Worm (Caenorhabditis elegans) whole organism, L2 larva: ENCODE results near the gene spp-10.

Source experiments
- C34F6.9 ChIP-seq: fragments of 150-350 bp; optimal IDR thresholded peaks from 2 replicates; lab custom pipeline; 2014; ENCODE audit warnings: missing biosample characterization, missing genetic modification characterization
- F13H6.1 ChIP-seq: sonication (generic microtip); optimal IDR thresholded peaks from 2 replicates; lab custom pipeline; 2016; ENCODE audit warnings: missing genetic modification characterization, missing compliant biosample characterization
- R02D3.7 ChIP-seq: fragments of 150-350 bp; optimal IDR thresholded peaks from 2 replicates; lab custom pipeline; 2014; ENCODE audit warnings: missing biosample characterization, missing genetic modification characterization
- Y55F3AM.14 ChIP-seq: fragments of 200-800 bp; sonication (Bioruptor generic); optimal IDR thresholded peaks from 2 replicates; lab custom pipeline; 2018; ENCODE audit warnings: mild to moderate bottlenecking, missing genetic modification characterization, missing compliant biosample characterization
- alr-1 ChIP-seq: fragments of 150-350 bp; optimal IDR thresholded peaks from 2 replicates; lab custom pipeline; 2014; ENCODE audit warnings: missing biosample characterization, missing genetic modification characterization
- aly-2 ChIP-seq: fragments of 150-350 bp; optimal IDR thresholded peaks from 2 replicates; lab custom pipeline; 2014; ENCODE audit warnings: missing biosample characterization, missing genetic modification characterization
- ama-1 ChIP-seq: fragments of 150-350 bp; optimal IDR thresholded peaks from 2 replicates; lab custom pipeline; 2018; ENCODE audit warnings: inconsistent platforms
- blmp-1 ChIP-seq: sonication (generic microtip); optimal IDR thresholded peaks from 2 replicates; lab custom pipeline; 2017; ENCODE audit warnings: missing genetic modification characterization, mild to moderate bottlenecking, missing compliant biosample characterization, antibody characterized with exemption, moderate library complexity; ENCODE audit not compliant: insufficient read depth
- ceh-16 ChIP-seq: fragments of 150-350 bp; optimal IDR thresholded peaks from 2 replicates; lab custom pipeline; 2014; ENCODE audit warnings: missing biosample characterization, missing genetic modification characterization
- crh-2 ChIP-seq: sonication (generic microtip); optimal IDR thresholded peaks from 2 replicates; lab custom pipeline; 2017; ENCODE audit warnings: missing biosample characterization, missing genetic modification characterization
- dmd-4 ChIP-seq: sonication (generic microtip); optimal IDR thresholded peaks from 2 replicates; lab custom pipeline; 2017; ENCODE audit warnings: missing biosample characterization, missing genetic modification characterization
- egl-27 ChIP-seq: sonication (generic microtip); optimal IDR thresholded peaks from 3 replicates; lab custom pipeline; 2017; ENCODE audit warnings: missing biosample characterization, missing genetic modification reagents, missing genetic modification characterization
- elt-1 ChIP-seq: fragments of 150-350 bp; optimal IDR thresholded peaks from 2 replicates; lab custom pipeline; 2014; ENCODE audit warnings: missing biosample characterization, missing genetic modification characterization
- elt-3 ChIP-seq: sonication (generic microtip); optimal IDR thresholded peaks from 2 replicates; lab custom pipeline; 2017; ENCODE audit warnings: missing biosample characterization, missing genetic modification characterization
- gmeb-1 ChIP-seq: fragments of 150-350 bp; optimal IDR thresholded peaks from 2 replicates; lab custom pipeline; 2014; ENCODE audit warnings: missing biosample characterization, missing genetic modification characterization
- lin-11 ChIP-seq: fragments of 150-350 bp; sonication (generic microtip); optimal IDR thresholded peaks from 2 replicates; lab custom pipeline; 2014; ENCODE audit warnings: missing biosample characterization, missing genetic modification characterization, inconsistent platforms, mixed read lengths
- lin-39 ChIP-seq: fragments of 150-350 bp; optimal IDR thresholded peaks from 2 replicates; lab custom pipeline; 2014; ENCODE audit warnings: missing biosample characterization, missing genetic modification reagents, missing genetic modification characterization
- lsy-2 ChIP-seq, 2 experiments: fragments of 150-350 bp in 1 of 2; sonication (generic microtip) in 1 of 2; optimal IDR thresholded peaks; 2 replicates each; lab custom pipeline; 2014 to 2017; ENCODE audit warnings: missing biosample characterization in 2 of 2, missing genetic modification characterization in 2 of 2
- mab-5 ChIP-seq: fragments of 150-350 bp; optimal IDR thresholded peaks from 2 replicates; lab custom pipeline; 2014; ENCODE audit warnings: missing biosample characterization, missing genetic modification characterization
- mbf-1 ChIP-seq: sonication (generic microtip); optimal IDR thresholded peaks from 2 replicates; lab custom pipeline; 2017; ENCODE audit warnings: missing biosample characterization, missing genetic modification characterization
- mdl-1 ChIP-seq, 2 experiments: fragments of 150-350 bp in 1 of 2; sonication (generic microtip) in 1 of 2; optimal IDR thresholded peaks; 2 replicates each; lab custom pipeline; 2017; ENCODE audit warnings: missing biosample characterization in 2 of 2, missing genetic modification characterization in 2 of 2
- nhr-10 ChIP-seq: sonication (generic microtip); optimal IDR thresholded peaks from 2 replicates; lab custom pipeline; 2017; ENCODE audit warnings: missing biosample characterization, missing genetic modification characterization
- nhr-11 ChIP-seq: fragments of 150-350 bp; optimal IDR thresholded peaks from 2 replicates; lab custom pipeline; 2014; ENCODE audit warnings: missing biosample characterization, missing genetic modification characterization
- nhr-12 ChIP-seq: fragments of 150-350 bp; optimal IDR thresholded peaks from 2 replicates; lab custom pipeline; 2014; ENCODE audit warnings: missing biosample characterization, missing genetic modification characterization
- nhr-21 ChIP-seq: fragments of 150-350 bp; optimal IDR thresholded peaks from 2 replicates; lab custom pipeline; 2014; ENCODE audit warnings: missing biosample characterization, missing genetic modification characterization
- nhr-237 ChIP-seq: fragments of 150-350 bp; optimal IDR thresholded peaks from 2 replicates; lab custom pipeline; 2014; ENCODE audit warnings: missing biosample characterization, missing genetic modification characterization
- nhr-25 ChIP-seq: fragments of 150-350 bp; sonication (generic microtip); optimal IDR thresholded peaks from 3 replicates; lab custom pipeline; 2014; ENCODE audit warnings: missing biosample characterization, missing genetic modification characterization
- nhr-77 ChIP-seq: fragments of 150-350 bp; optimal IDR thresholded peaks from 2 replicates; lab custom pipeline; 2014; ENCODE audit warnings: missing biosample characterization, missing genetic modification characterization
- skn-1 ChIP-seq: sonication (generic microtip); optimal IDR thresholded peaks from 2 replicates; lab custom pipeline; 2017; ENCODE audit warnings: missing biosample characterization, missing genetic modification characterization
- sma-3 ChIP-seq: sonication (generic microtip); optimal IDR thresholded peaks from 2 replicates; lab custom pipeline; 2016; ENCODE audit warnings: missing genetic modification reagents, missing genetic modification characterization, missing compliant biosample characterization
- sma-9 ChIP-seq, 2 experiments: fragments of 150-350 bp in 1 of 2; sonication (generic microtip) in 1 of 2; optimal IDR thresholded peaks; 2 replicates each; lab custom pipeline; 2014 to 2016; ENCODE audit warnings: missing genetic modification characterization in 2 of 2, mild to moderate bottlenecking in 1 of 2, missing biosample characterization in 1 of 2, missing compliant biosample characterization in 1 of 2, missing genetic modification reagents in 1 of 2, moderate library complexity in 1 of 2
- snpc-4 ChIP-seq: fragments of 150-350 bp; optimal IDR thresholded peaks from 2 replicates; lab custom pipeline; 2014; ENCODE audit warnings: missing biosample characterization, missing genetic modification characterization
- unc-39 ChIP-seq: fragments of 150-350 bp; optimal IDR thresholded peaks from 2 replicates; lab custom pipeline; 2014; ENCODE audit warnings: missing biosample characterization, missing genetic modification characterization
- unc-55 ChIP-seq: fragments of 150-350 bp; sonication (generic microtip); optimal IDR thresholded peaks from 3 replicates; lab custom pipeline; 2014; ENCODE audit warnings: missing biosample characterization, missing genetic modification reagents, missing genetic modification characterization
- unc-62 ChIP-seq: fragments of 150-350 bp; optimal IDR thresholded peaks from 2 replicates; lab custom pipeline; 2014; ENCODE audit warnings: missing biosample characterization, missing genetic modification reagents, missing genetic modification characterization
- zag-1 ChIP-seq: fragments of 150-350 bp; optimal IDR thresholded peaks from 2 replicates; lab custom pipeline; 2014; ENCODE audit warnings: missing biosample characterization, missing genetic modification characterization
- ztf-11 ChIP-seq: sonication (generic microtip); optimal IDR thresholded peaks from 2 replicates; lab custom pipeline; 2017; ENCODE audit warnings: missing biosample characterization, missing genetic modification characterization

Gene spp-10

ce11 chrIV:8488043-8488442, 11.1 kb downstream of the spp-10 start:
- no peak for TF ChIP-seq elt-3
- no peak for TF ChIP-seq ceh-16 (tag; lab: Kevin White, UChicago)
- TF ChIP-seq elt-1 (tag; lab: Kevin White, UChicago), result no peak
- TF ChIP-seq ama-1 (lab: Kevin White, UChicago), result no peak
- no peak for TF ChIP-seq egl-27 (tag; lab: Kevin White, UChicago)
- TF ChIP-seq mdl-1 (tag; optimal IDR thresholded peaks at IDR 0.05; lab: Kevin White, UChicago), result no peak
- no peak for TF ChIP-seq R02D3.7 (tag; lab: Kevin White, UChicago)
- TF ChIP-seq snpc-4 (tag; lab: Kevin White, UChicago), result no peak
- TF ChIP-seq crh-2, result no peak
- TF ChIP-seq C34F6.9 (tag; lab: Kevin White, UChicago), result no peak
- no peak for TF ChIP-seq unc-55 (GFP tag; lab: Kevin White, UChicago)

- TF ChIP-seq ceh-16 (tag; lab: Kevin White, UChicago) (no peak), nhr-12 (no peak), sma-9 (GFP tag; optimal IDR thresholded peaks at IDR 0.05; lab: Kevin White, UChicago) (no peak), sma-9 (tag; optimal IDR thresholded peaks at IDR 0.05; lab: Kevin White, UChicago) (no peak), R02D3.7 (tag; lab: Kevin White, UChicago) (no peak), dmd-4 (tag; lab: Kevin White, UChicago) (no peak), unc-62 (no peak), lin-11 (tag; lab: Kevin White, UChicago) (no peak), nhr-25 (tag; lab: Kevin White, UChicago) (no peak), ztf-11 (no peak), nhr-237 (tag; lab: Kevin White, UChicago) (no peak), lsy-2 (tag; optimal IDR thresholded peaks at IDR 0.05; lab: Kevin White, UChicago) (no peak), C34F6.9 (tag; lab: Kevin White, UChicago) (no peak), alr-1 (tag; lab: Kevin White, UChicago) (no peak), egl-27 (tag; lab: Kevin White, UChicago) (no peak), skn-1 (tag; lab: Kevin White, UChicago) (no peak), elt-1 (tag; lab: Kevin White, UChicago) (no peak)
- TF ChIP-seq, all 48 proteins: peak for 0
These were observed 12.9 kb downstream of the spp-10 start, which contains the start of gene srlf-2 for ce11 chrIV:8489915-8490314. srlf-2 (plus strand) TSS chrIV:8490215.

ce11 chrIV:8492242-8492641, 15.3 kb downstream of the spp-10 start, which contains the start of gene sru-7:
sru-7 (plus strand) TSS chrIV:8492542.
- TF ChIP-seq zag-1 (tag; lab: Kevin White, UChicago) (no peak), nhr-10 (tag; lab: Kevin White, UChicago) (no peak), Y55F3AM.14 (GFP tag; lab: Kevin White, UChicago) (no peak), mbf-1 (tag; lab: Kevin White, UChicago) (no peak), unc-39 (tag; lab: Kevin White, UChicago) (no peak), nhr-11 (tag; lab: Kevin White, UChicago) (no peak), F13H6.1 (tag; lab: Kevin White, UChicago) (no peak), blmp-1 (tag; lab: Kevin White, UChicago) (no peak), gmeb-1 (tag; lab: Kevin White, UChicago) (no peak), dmd-4 (tag; lab: Kevin White, UChicago) (no peak), crh-2 (no peak), ztf-11 (no peak)
- TF ChIP-seq, all 48 proteins: peak for 0

- TF ChIP-seq skn-1 (tag; lab: Kevin White, UChicago) (no peak), egl-27 (tag; lab: Kevin White, UChicago) (no peak), lin-11 (tag; lab: Kevin White, UChicago) (no peak), lin-39 (no peak), nhr-21 (tag; lab: Kevin White, UChicago) (no peak), nhr-12 (no peak), aly-2 (tag; lab: Kevin White, UChicago) (no peak), nhr-25 (tag; lab: Kevin White, UChicago) (no peak), mdl-1 (tag; optimal IDR thresholded peaks at IDR 0.05; lab: Kevin White, UChicago) (no peak), elt-1 (tag; lab: Kevin White, UChicago) (no peak), F13H6.1 (tag; lab: Kevin White, UChicago) (no peak), dmd-4 (tag; lab: Kevin White, UChicago) (no peak), nhr-237 (tag; lab: Kevin White, UChicago) (no peak), sma-3 (GFP tag; lab: Kevin White, UChicago) (no peak), nhr-77 (tag; lab: Kevin White, UChicago) (no peak), mab-5 (tag; lab: Kevin White, UChicago) (no peak)
- TF ChIP-seq, all 48 proteins: peak for 0
These were observed 19.3 kb downstream of the spp-10 start, which contains the start of gene C28C12.12 for ce11 chrIV:8496263-8496662. C28C12.12 (minus strand) TSS chrIV:8496363.
